Worm (Caenorhabditis elegans) whole organism, late embryonic: ENCODE data around the gene K02C4.3.
A peak's percentile ranks its signal among the peaks of the same experiment; 100 is the strongest.

Experiments used
- ceh-22 ChIP-seq: sonication (generic microtip); optimal IDR thresholded peaks from 2 replicates; lab custom pipeline; 2017; ENCODE audit warnings: missing biosample characterization, missing genetic modification characterization
- ceh-30 ChIP-seq: fragments of 150-350 bp; optimal IDR thresholded peaks from 2 replicates; lab custom pipeline; 2014; ENCODE audit warnings: missing biosample characterization, missing genetic modification characterization
- ceh-6 ChIP-seq: fragments of 200-800 bp; sonication (Bioruptor generic); optimal IDR thresholded peaks from 2 replicates; lab custom pipeline; 2018; ENCODE audit warnings: mild to moderate bottlenecking, missing genetic modification characterization, missing compliant biosample characterization
- ets-4 ChIP-seq: sonication (generic microtip); optimal IDR thresholded peaks from 2 replicates; lab custom pipeline; 2016; ENCODE audit warnings: missing genetic modification characterization, missing compliant biosample characterization
- fkh-10 ChIP-seq: fragments of 150-350 bp; optimal IDR thresholded peaks from 2 replicates; lab custom pipeline; 2014; ENCODE audit warnings: missing biosample characterization, missing genetic modification reagents, missing genetic modification characterization
- hlh-30 ChIP-seq: sonication (generic microtip); optimal IDR thresholded peaks from 2 replicates; lab custom pipeline; 2017; ENCODE audit warnings: antibody characterized with exemption, missing genetic modification characterization, missing compliant biosample characterization; ENCODE audit not compliant: insufficient read depth
- pqm-1 ChIP-seq: sonication (generic microtip); optimal IDR thresholded peaks from 2 replicates; lab custom pipeline; 2016; ENCODE audit warnings: missing genetic modification characterization, missing compliant biosample characterization
- tbx-2 ChIP-seq: sonication (generic microtip); optimal IDR thresholded peaks from 2 replicates; lab custom pipeline; 2016; ENCODE audit warnings: missing genetic modification characterization, missing compliant biosample characterization
- unc-55 ChIP-seq: sonication (generic microtip); optimal IDR thresholded peaks from 2 replicates; lab custom pipeline; 2017; ENCODE audit warnings: missing biosample characterization, missing genetic modification reagents, missing genetic modification characterization

ce11 chrII:8039416-8039815 lies 47.2 kb downstream of the K02C4.3 start, which contains the start of the genes ubh-4 and algn-6:
- TF ChIP-seq ets-4 (tag; lab: Kevin White, UChicago) (no peak), pqm-1 (tag; lab: Kevin White, UChicago) (no peak), ceh-6 (no peak), tbx-2 (tag; lab: Kevin White, UChicago) (peak; percentile 48), unc-55 (no peak), hlh-30 (no peak), fkh-10 (GFP tag; lab: Kevin White, UChicago) (no peak), ceh-22 (no peak), ceh-30 (tag; lab: Kevin White, UChicago) (no peak)
